Worm (Caenorhabditis elegans): ENCODE measurements around the gene hil-7.
"Not testable (repeated sequence)": the region's sequence is repeated elsewhere in the genome, so short reads cannot be mapped to it uniquely, and the experiment has no call there.

Gene hil-7

ce11 chrIV:6598740-6599139 is 47.4 kb upstream of the hil-7 start, which contains the start of gene nspb-5:
TSS of gene nspb-5 (plus strand) at chrIV:6599040.
- TF ChIP-seq unc-39, sptf-1, mab-5 (tag; optimal IDR thresholded peaks at IDR 0.05): not testable (repeated sequence)

ce11 chrIV:6599447-6599846 is 46.7 kb upstream of the hil-7 start, which contains the start of gene F38A5.8:
TSS of gene F38A5.8 (plus strand) at chrIV:6599747.
- TF ChIP-seq flh-1 (GFP tag; optimal IDR thresholded peaks at IDR 0.05): no peak
- TF ChIP-seq snpc-4 (tag; optimal IDR thresholded peaks at IDR 0.05): no peak
- no peak for TF ChIP-seq sem-2 (GFP tag; optimal IDR thresholded peaks at IDR 0.05)
- TF ChIP-seq pha-4 (tag; optimal IDR thresholded peaks at IDR 0.05): no peak
- TF ChIP-seq ces-1 (GFP tag; optimal IDR thresholded peaks at IDR 0.05): no peak
- TF ChIP-seq nhr-237 (tag; optimal IDR thresholded peaks at IDR 0.05): no peak
- no peak for TF ChIP-seq unc-39 (tag; optimal IDR thresholded peaks at IDR 0.05)
- no peak for TF ChIP-seq mab-5 (tag; optimal IDR thresholded peaks at IDR 0.05)
- no peak for TF ChIP-seq ham-2 (GFP tag; optimal IDR thresholded peaks at IDR 0.05)
- TF ChIP-seq tbx-8 (GFP tag; optimal IDR thresholded peaks at IDR 0.05): no peak
- no peak for TF ChIP-seq bed-3 (GFP tag; optimal IDR thresholded peaks at IDR 0.05)
- TF ChIP-seq ceh-83 (GFP tag; optimal IDR thresholded peaks at IDR 0.05): no peak
- no peak for TF ChIP-seq nhr-28 (tag; optimal IDR thresholded peaks at IDR 0.05)
- no peak for TF ChIP-seq mep-1 (tag; optimal IDR thresholded peaks at IDR 0.05)
- TF ChIP-seq elt-3 (tag; optimal IDR thresholded peaks at IDR 0.05): no peak
- no peak for TF ChIP-seq sptf-1 (tag; optimal IDR thresholded peaks at IDR 0.05)
- TF ChIP-seq nhr-76 (tag; optimal IDR thresholded peaks at IDR 0.05): no peak

ce11 chrIV:6601213-6601724 is 44.8 kb upstream of the hil-7 start, which contains the start of gene sup-36:
TSS of gene sup-36 (plus strand) at chrIV:6601674.
- TF ChIP-seq snpc-4 (tag; optimal IDR thresholded peaks at IDR 0.05) (no peak), hlh-1 (tag; optimal IDR thresholded peaks at IDR 0.05) (peak; percentile 52), ceh-39 (tag; optimal IDR thresholded peaks at IDR 0.05) (peak; percentile 63)

- TF ChIP-seq mep-1 (tag; optimal IDR thresholded peaks at IDR 0.05) (no peak), ceh-83 (GFP tag; optimal IDR thresholded peaks at IDR 0.05) (no peak), nhr-76 (tag; optimal IDR thresholded peaks at IDR 0.05) (no peak), ceh-39 (tag; optimal IDR thresholded peaks at IDR 0.05) (no peak), elt-3 (tag; optimal IDR thresholded peaks at IDR 0.05) (no peak), ces-1 (GFP tag; optimal IDR thresholded peaks at IDR 0.05) (no peak), unc-120 (tag; optimal IDR thresholded peaks at IDR 0.05; ENCODE audit: poor library complexity, severe bottlenecking) (no peak), ham-2 (GFP tag; optimal IDR thresholded peaks at IDR 0.05) (no peak), blmp-1 (tag; optimal IDR thresholded peaks at IDR 0.05) (no peak), drap-1 (GFP tag; optimal IDR thresholded peaks at IDR 0.05) (no peak), ceh-43 (GFP tag; optimal IDR thresholded peaks at IDR 0.05) (no peak), nhr-2 (tag; optimal IDR thresholded peaks at IDR 0.05) (no peak)
Measured at ce11 chrIV:6602376-6602775, 43.7 kb upstream of the hil-7 start, which contains the start of gene F15B10.3. TSS of gene F15B10.3 (plus strand) at chrIV:6602676.

DNA sequence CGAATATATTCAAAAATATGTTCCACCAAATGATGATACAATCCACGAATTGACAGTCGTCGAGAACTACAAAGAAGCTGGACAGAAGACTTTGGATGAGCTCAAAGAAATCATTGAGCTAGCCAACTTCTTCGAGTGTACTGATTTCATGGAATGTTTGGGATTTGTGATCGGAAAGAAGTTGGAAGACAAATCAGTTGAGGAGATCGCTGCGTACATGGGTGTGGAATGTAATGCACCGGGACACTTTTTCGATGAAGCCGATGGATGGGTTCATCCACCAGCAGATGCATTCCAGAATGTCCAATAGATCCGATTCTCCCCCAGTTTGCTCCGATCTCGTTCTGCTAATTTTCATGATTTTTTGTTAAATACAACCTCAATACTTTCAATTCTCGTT is 42.6 kb upstream of the hil-7 start:
- TF ChIP-seq zip-8 (tag; optimal IDR thresholded peaks at IDR 0.05): no peak
- TF ChIP-seq hlh-1 (tag; optimal IDR thresholded peaks at IDR 0.05): no peak
- no peak for TF ChIP-seq flh-1 (GFP tag; optimal IDR thresholded peaks at IDR 0.05)
- no peak for TF ChIP-seq mab-5 (tag; optimal IDR thresholded peaks at IDR 0.05)
- TF ChIP-seq ceh-39 (tag; optimal IDR thresholded peaks at IDR 0.05): no peak
- no peak for TF ChIP-seq unc-62 (GFP tag; optimal IDR thresholded peaks at IDR 0.05)
- TF ChIP-seq unc-39 (tag; optimal IDR thresholded peaks at IDR 0.05): no peak
- no peak for TF ChIP-seq bed-3 (GFP tag; optimal IDR thresholded peaks at IDR 0.05)
- no peak for TF ChIP-seq ces-1 (GFP tag; optimal IDR thresholded peaks at IDR 0.05)
- no peak for TF ChIP-seq lsy-2 (tag; optimal IDR thresholded peaks at IDR 0.05)
- TF ChIP-seq nhr-2 (tag; optimal IDR thresholded peaks at IDR 0.05): no peak
- TF ChIP-seq ceh-83 (GFP tag; optimal IDR thresholded peaks at IDR 0.05): no peak

DNA sequence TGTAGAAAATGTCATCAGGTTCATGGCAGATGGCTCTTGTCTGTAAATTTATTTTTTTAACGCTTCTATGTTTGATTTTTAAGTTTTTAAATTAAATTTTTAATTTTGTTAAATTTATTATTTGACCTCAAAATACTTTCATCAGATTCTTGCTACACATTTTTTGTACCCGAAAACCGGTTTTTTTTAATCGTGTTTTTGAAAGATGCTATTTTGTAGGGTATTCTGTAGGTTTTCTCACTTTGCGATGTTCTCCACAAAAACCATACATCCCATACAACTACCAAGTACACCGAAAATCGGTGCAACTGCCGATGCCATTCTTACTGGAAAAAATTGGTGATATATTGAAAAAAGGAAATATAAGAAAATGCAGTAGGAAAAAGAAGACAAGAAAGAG is 40.2 kb upstream of the hil-7 start, which contains the start of gene nstp-2:
Gene nstp-2 (minus strand): TSS at position 326 of the 400 bp plus-strand sequence.
- TF ChIP-seq mep-1 (tag; optimal IDR thresholded peaks at IDR 0.05): no peak
- no peak for TF ChIP-seq mab-5 (tag; optimal IDR thresholded peaks at IDR 0.05)
- no peak for TF ChIP-seq unc-120 (tag; optimal IDR thresholded peaks at IDR 0.05; ENCODE audit: poor library complexity, severe bottlenecking)
- no peak for TF ChIP-seq ceh-43 (GFP tag; optimal IDR thresholded peaks at IDR 0.05)
- TF ChIP-seq snpc-4 (tag; optimal IDR thresholded peaks at IDR 0.05): no peak
- TF ChIP-seq ham-2 (GFP tag; optimal IDR thresholded peaks at IDR 0.05): no peak
- TF ChIP-seq mls-2 (tag; optimal IDR thresholded peaks at IDR 0.05): no peak
- no peak for TF ChIP-seq flh-1 (GFP tag; optimal IDR thresholded peaks at IDR 0.05)
- no peak for TF ChIP-seq elt-3 (tag; optimal IDR thresholded peaks at IDR 0.05)
- TF ChIP-seq sem-2 (GFP tag; optimal IDR thresholded peaks at IDR 0.05): no peak
- TF ChIP-seq sptf-1 (tag; optimal IDR thresholded peaks at IDR 0.05): no peak
- no peak for TF ChIP-seq bed-3 (GFP tag; optimal IDR thresholded peaks at IDR 0.05)
